Worm (Caenorhabditis elegans) whole organism, early embryonic: ENCODE results near the gene srw-41.

Experiments used
- F13C5.2 ChIP-seq: sonication (generic microtip); optimal IDR thresholded peaks from 2 replicates; lab custom pipeline; 2017; ENCODE audit warnings: mild to moderate bottlenecking, missing genetic modification characterization, inconsistent platforms, missing compliant biosample characterization
- aly-1 ChIP-seq: sonication (generic microtip); optimal IDR thresholded peaks from 2 replicates; lab custom pipeline; 2016; ENCODE audit warnings: missing genetic modification characterization, missing compliant biosample characterization
- ama-1 ChIP-seq: fragments of 150-350 bp; optimal IDR thresholded peaks from 2 replicates; lab custom pipeline; 2014
- ceh-36 ChIP-seq: sonication (generic microtip); optimal IDR thresholded peaks from 2 replicates; lab custom pipeline; 2016; ENCODE audit warnings: missing genetic modification characterization, inconsistent platforms, missing compliant biosample characterization
- ets-7 ChIP-seq: sonication (generic microtip); optimal IDR thresholded peaks from 2 replicates; lab custom pipeline; 2016; ENCODE audit warnings: missing genotype, missing genetic modification characterization, missing compliant biosample characterization
- flt-1 ChIP-seq: fragments of 200-800 bp; sonication (Bioruptor generic); IDR thresholded peaks from 2 replicates; pipeline ENCODE4 v1.3.6; 2022; ENCODE audit warnings: missing genetic modification characterization, missing compliant biosample characterization
- hmbx-1 ChIP-seq: sonication (generic microtip); optimal IDR thresholded peaks from 2 replicates; lab custom pipeline; 2016; ENCODE audit warnings: mild to moderate bottlenecking, missing genetic modification characterization, missing compliant biosample characterization
- hnd-1 ChIP-seq: sonication (generic microtip); optimal IDR thresholded peaks from 2 replicates; lab custom pipeline; 2016; ENCODE audit warnings: missing genetic modification characterization, missing compliant biosample characterization
- pes-1 ChIP-seq: fragments of 200-800 bp; sonication (Bioruptor generic); IDR thresholded peaks from 2 replicates; pipeline ENCODE4 v1.3.6; 2022; ENCODE audit warnings: missing genetic modification reagents, missing genetic modification characterization, missing compliant biosample characterization
- scrt-1 ChIP-seq: fragments of 200-800 bp; sonication (Bioruptor generic); IDR thresholded peaks from 2 replicates; pipeline ENCODE4 v1.3.6; 2022; ENCODE audit warnings: missing genetic modification characterization, missing compliant biosample characterization
- tbx-37 ChIP-seq: fragments of 200-800 bp; sonication (Bioruptor generic); conservative IDR thresholded peaks from 2 replicates; pipeline ENCODE4 v1.3.6; 2022; ENCODE audit warnings: missing genetic modification reagents, missing genetic modification characterization, missing compliant biosample characterization

- TF ChIP-seq tbx-37 (GFP tag; lab: Robert Waterston, UW) (no peak), ets-7 (tag; lab: Kevin White, UChicago) (no peak), hmbx-1 (no peak), aly-1 (tag; lab: Kevin White, UChicago) (no peak), ama-1 (lab: Kevin White, UChicago) (no peak), F13C5.2 (tag; lab: Kevin White, UChicago) (no peak), pes-1 (GFP tag; lab: Robert Waterston, UW) (no peak), hnd-1 (no peak), ceh-36 (tag; lab: Kevin White, UChicago) (no peak), flt-1 (GFP tag; lab: Robert Waterston, UW) (no peak), scrt-1 (no peak)
Measured at ce11 chrV:16679981-16680380, 17.3 kb upstream of the srw-41 start, which contains the start of gene srw-44.
